Fruit fly (Drosophila melanogaster) whole organism, embryonic: ENCODE results near the gene Rab39.

Experiments
- ATbp ChIP-seq: fragments of 200-800 bp; sonication (Bioruptor generic); optimal IDR thresholded peaks from 2 replicates; lab custom pipeline; 2017; ENCODE audit warnings: missing biosample characterization, mild to moderate bottlenecking, missing genetic modification characterization, missing genetic modification reagents
- Ada2b ChIP-seq: fragments of 200-800 bp; sonication (Bioruptor generic); IDR thresholded peaks from 2 replicates; pipeline ENCODE4 v1.3.6; 2022; ENCODE audit warnings: missing biosample characterization, missing genetic modification characterization
- Adf1 ChIP-seq: fragments of 200-800 bp; sonication (Bioruptor generic); IDR thresholded peaks from 2 replicates; pipeline ENCODE4 v1.3.6; 2022; ENCODE audit warnings: missing biosample characterization, missing genetic modification characterization
- Bgb ChIP-seq: fragments of 200-800 bp; sonication (Bioruptor generic); IDR thresholded peaks from 2 replicates; pipeline ENCODE4 v1.3.6; 2022; ENCODE audit warnings: missing biosample characterization, missing genetic modification characterization; ENCODE audit not compliant: partially characterized antibody
- CG10147 ChIP-seq: fragments of 200-800 bp; sonication (Bioruptor generic); optimal IDR thresholded peaks from 2 replicates; lab custom pipeline; 2019; ENCODE audit warnings: missing biosample characterization, mild to moderate bottlenecking, missing genetic modification characterization, moderate library complexity
- CG14014 ChIP-seq: fragments of 200-800 bp; sonication (Bioruptor generic); IDR thresholded peaks from 2 replicates; pipeline ENCODE4 v1.3.6; 2022; ENCODE audit warnings: missing biosample characterization, missing genetic modification characterization
- CG16863 ChIP-seq: fragments of 200-800 bp; sonication (Bioruptor generic); optimal IDR thresholded peaks from 3 replicates; lab custom pipeline; 2016; ENCODE audit warnings: missing biosample characterization, missing genetic modification characterization
- CG17359 ChIP-seq: fragments of 200-800 bp; sonication (Bioruptor generic); optimal IDR thresholded peaks from 3 replicates; lab custom pipeline; 2018; ENCODE audit warnings: missing biosample characterization, mild to moderate bottlenecking, missing genetic modification characterization, moderate library complexity
- CG17802 ChIP-seq: fragments of 200-800 bp; sonication (Bioruptor generic); optimal IDR thresholded peaks from 2 replicates; lab custom pipeline; 2018; ENCODE audit warnings: missing biosample characterization, mild to moderate bottlenecking, missing genetic modification characterization, moderate library complexity
- CG18262 ChIP-seq: fragments of 200-800 bp; optimal IDR thresholded peaks from 3 replicates; lab custom pipeline; 2019; ENCODE audit warnings: missing biosample characterization, mild to moderate bottlenecking, missing genetic modification characterization, moderate library complexity
- CG2678 ChIP-seq: fragments of 200-800 bp; sonication (Bioruptor generic); optimal IDR thresholded peaks from 3 replicates; lab custom pipeline; 2019; ENCODE audit warnings: missing biosample characterization, mild to moderate bottlenecking, missing genetic modification characterization, moderate library complexity
- CG30403 ChIP-seq: fragments of 200-800 bp; sonication (Bioruptor generic); optimal IDR thresholded peaks from 3 replicates; lab custom pipeline; 2016; ENCODE audit warnings: missing biosample characterization, missing genetic modification characterization
- CG31441 ChIP-seq: fragments of 200-800 bp; sonication (Bioruptor generic); IDR thresholded peaks from 2 replicates; pipeline ENCODE4 v1.3.6; 2022; ENCODE audit warnings: missing biosample characterization, missing genetic modification characterization
- CG34376 ChIP-seq: fragments of 200-800 bp; sonication (Bioruptor generic); optimal IDR thresholded peaks from 2 replicates; lab custom pipeline; 2018; ENCODE audit warnings: missing biosample characterization, mild to moderate bottlenecking, missing genetic modification characterization
- CG3726 ChIP-seq: fragments of 200-800 bp; sonication (Bioruptor generic); IDR thresholded peaks from 3 replicates; pipeline ENCODE4, ENCODE4 v1.3.6; 2022; ENCODE audit warnings: missing biosample characterization, missing genetic modification characterization
- CG5180 ChIP-seq: fragments of 200-800 bp; sonication (Bioruptor generic); optimal IDR thresholded peaks from 3 replicates; lab custom pipeline; 2017; ENCODE audit warnings: missing biosample characterization, missing genetic modification characterization, mild to moderate bottlenecking, moderate library complexity, missing genetic modification reagents
- CG6813 ChIP-seq: fragments of 200-800 bp; sonication (Bioruptor generic); optimal IDR thresholded peaks from 2 replicates; lab custom pipeline; 2017; ENCODE audit warnings: missing biosample characterization, missing genetic modification characterization, mild to moderate bottlenecking, moderate library complexity, missing genetic modification reagents
- Chrac-16 ChIP-seq: fragments of 200-800 bp; sonication (Bioruptor generic); optimal IDR thresholded peaks from 3 replicates; lab custom pipeline; 2016; ENCODE audit warnings: missing biosample characterization, missing genetic modification characterization
- Deaf1 ChIP-seq: fragments of 200-800 bp; optimal IDR thresholded peaks from 3 replicates; lab custom pipeline; 2019; ENCODE audit warnings: missing biosample characterization, mild to moderate bottlenecking, missing genetic modification characterization, moderate library complexity
- Dref ChIP-seq: fragments of 200-800 bp; sonication (Bioruptor generic); IDR thresholded peaks from 2 replicates; pipeline ENCODE4 v1.3.6; 2022; ENCODE audit warnings: missing biosample characterization, missing genetic modification characterization
- E2f1 ChIP-seq: fragments of 200-800 bp; sonication (Bioruptor generic); IDR thresholded peaks from 2 replicates; pipeline ENCODE4 v1.3.6; 2022; ENCODE audit warnings: missing biosample characterization, missing genetic modification characterization
- ERR ChIP-seq: fragments of 200-800 bp; sonication (Bioruptor generic); optimal IDR thresholded peaks from 2 replicates; lab custom pipeline; 2016; ENCODE audit warnings: missing biosample characterization, missing genetic modification characterization
- Ets97D ChIP-seq: fragments of 200-800 bp; sonication (Bioruptor generic); optimal IDR thresholded peaks from 3 replicates; lab custom pipeline; 2016; ENCODE audit warnings: missing biosample characterization, missing genetic modification characterization
- Fer1 ChIP-seq: fragments of 200-800 bp; sonication (Bioruptor generic); optimal IDR thresholded peaks from 2 replicates; lab custom pipeline; 2017; ENCODE audit warnings: missing biosample characterization, mild to moderate bottlenecking, missing genetic modification characterization
- HLH3B ChIP-seq: fragments of 200-800 bp; sonication (Bioruptor generic); IDR thresholded peaks from 2 replicates; pipeline ENCODE4 v1.3.6; 2022; ENCODE audit warnings: missing biosample characterization, missing genetic modification characterization
- HLHmδ ChIP-seq: fragments of 200-800 bp; sonication (Bioruptor generic); optimal IDR thresholded peaks from 2 replicates; lab custom pipeline; 2018; ENCODE audit warnings: missing biosample characterization, mild to moderate bottlenecking, missing genetic modification characterization, moderate library complexity
- Kr ChIP-seq: fragments of 200-800 bp; sonication (Bioruptor generic); optimal IDR thresholded peaks from 2 replicates; lab custom pipeline; 2017; ENCODE audit warnings: missing biosample characterization, mild to moderate bottlenecking, missing genetic modification characterization
- MBD-R2 ChIP-seq: fragments of 200-800 bp; sonication (Bioruptor generic); IDR thresholded peaks from 2 replicates; pipeline ENCODE4 v1.3.6; 2022; ENCODE audit warnings: missing biosample characterization, missing genetic modification characterization
- MTF-1 ChIP-seq: fragments of 200-800 bp; sonication (Bioruptor generic); optimal IDR thresholded peaks from 2 replicates; lab custom pipeline; 2018; ENCODE audit warnings: missing biosample characterization, mild to moderate bottlenecking, missing genetic modification characterization, borderline replicate concordance
- Ravus ChIP-seq: fragments of 200-800 bp; sonication (Bioruptor generic); IDR thresholded peaks from 2 replicates; pipeline ENCODE4 v1.3.6; 2022; ENCODE audit warnings: missing biosample characterization, missing genetic modification characterization
- Six4 ChIP-seq: fragments of 200-800 bp; sonication (Bioruptor generic); optimal IDR thresholded peaks from 2 replicates; lab custom pipeline; 2016; ENCODE audit warnings: missing biosample characterization, missing genetic modification characterization
- Stat92E ChIP-seq, 3 experiments: fragments of >200 bp in 2 of 3; fragments of 200-800 bp in 1 of 3; sonication (Bioruptor generic) in 1 of 3; optimal IDR thresholded peaks; 2 replicates each; lab custom pipeline; 2017 to 2019; ENCODE audit warnings: missing biosample characterization in 3 of 3, missing genetic modification characterization in 3 of 3, mild to moderate bottlenecking in 1 of 3, moderate library complexity in 1 of 3
- ato ChIP-seq: fragments of 200-800 bp; sonication (Bioruptor generic); IDR thresholded peaks from 2 replicates; pipeline ENCODE4 v1.3.6; 2022; ENCODE audit warnings: missing biosample characterization, missing genetic modification characterization; ENCODE audit not compliant: partially characterized antibody
- crp ChIP-seq, 2 experiments: fragments of 200-800 bp; sonication (Bioruptor generic); optimal IDR thresholded peaks; 2 replicates in 1 of 2; 3 replicates in 1 of 2; lab custom pipeline; 2017; ENCODE audit warnings: missing biosample characterization in 2 of 2, missing genetic modification characterization in 2 of 2, mild to moderate bottlenecking in 1 of 2, moderate library complexity in 1 of 2
- dmrt99B ChIP-seq: fragments of 200-800 bp; sonication (Bioruptor generic); optimal IDR thresholded peaks from 2 replicates; lab custom pipeline; 2018; ENCODE audit warnings: missing biosample characterization, mild to moderate bottlenecking, missing genetic modification characterization, moderate library complexity
- dysf ChIP-seq: fragments of 200-800 bp; sonication (Bioruptor generic); IDR thresholded peaks from 3 replicates; pipeline ENCODE4 v1.3.6; 2022; ENCODE audit warnings: missing biosample characterization, missing genetic modification characterization
- emc ChIP-seq: fragments of 200-800 bp; sonication (Bioruptor generic); optimal IDR thresholded peaks from 2 replicates; lab custom pipeline; 2016; ENCODE audit warnings: missing biosample characterization, missing genetic modification characterization
- gfzf ChIP-seq: fragments of 200-800 bp; sonication (Bioruptor generic); optimal IDR thresholded peaks from 2 replicates; lab custom pipeline; 2016; ENCODE audit warnings: missing biosample characterization, mild to moderate bottlenecking, missing genetic modification characterization, moderate library complexity
- gsb-n ChIP-seq: fragments of 200-800 bp; sonication (Bioruptor generic); optimal IDR thresholded peaks from 3 replicates; lab custom pipeline; 2018; ENCODE audit warnings: missing biosample characterization, mild to moderate bottlenecking, missing genetic modification characterization
- ham ChIP-seq: fragments of 200-800 bp; sonication (Bioruptor generic); IDR thresholded peaks from 2 replicates; pipeline ENCODE4 v1.3.6; 2022; ENCODE audit warnings: missing biosample characterization, missing genetic modification characterization
- kah ChIP-seq: fragments of 200-800 bp; sonication (Bioruptor generic); optimal IDR thresholded peaks from 2 replicates; lab custom pipeline; 2018; ENCODE audit warnings: missing biosample characterization, mild to moderate bottlenecking, missing genetic modification characterization
- nerfin-2 ChIP-seq: fragments of 200-800 bp; sonication (Bioruptor generic); IDR thresholded peaks from 2 replicates; pipeline ENCODE4 v1.3.6; 2022; ENCODE audit warnings: missing biosample characterization, missing genetic modification characterization; ENCODE audit not compliant: partially characterized antibody
- rib ChIP-seq: fragments of 200-800 bp; sonication (Bioruptor generic); IDR thresholded peaks from 2 replicates; pipeline ENCODE4 v1.3.6; 2022; ENCODE audit warnings: missing biosample characterization, missing genetic modification characterization
- sens ChIP-seq: fragments of 200-800 bp; sonication (Bioruptor generic); peaks from one replicate; lab custom pipeline; 2016; ENCODE audit warnings: missing biosample characterization, missing genetic modification characterization
- sens-2 ChIP-seq: fragments of 200-800 bp; sonication (Bioruptor generic); IDR thresholded peaks from 2 replicates; pipeline ENCODE4 v1.3.6; 2022; ENCODE audit warnings: missing biosample characterization, missing genetic modification characterization
- sob ChIP-seq: fragments of 200-800 bp; sonication (Bioruptor generic); IDR thresholded peaks from 2 replicates; pipeline ENCODE4 v1.3.6; 2022; ENCODE audit warnings: missing biosample characterization, missing genetic modification characterization
- zen2 ChIP-seq: fragments of 200-800 bp; sonication (Bioruptor generic); IDR thresholded peaks from 3 replicates; pipeline ENCODE4 v1.3.6; 2022; ENCODE audit warnings: missing biosample characterization, missing genetic modification characterization; ENCODE audit not compliant: partially characterized antibody

Gene Rab39

DNA sequence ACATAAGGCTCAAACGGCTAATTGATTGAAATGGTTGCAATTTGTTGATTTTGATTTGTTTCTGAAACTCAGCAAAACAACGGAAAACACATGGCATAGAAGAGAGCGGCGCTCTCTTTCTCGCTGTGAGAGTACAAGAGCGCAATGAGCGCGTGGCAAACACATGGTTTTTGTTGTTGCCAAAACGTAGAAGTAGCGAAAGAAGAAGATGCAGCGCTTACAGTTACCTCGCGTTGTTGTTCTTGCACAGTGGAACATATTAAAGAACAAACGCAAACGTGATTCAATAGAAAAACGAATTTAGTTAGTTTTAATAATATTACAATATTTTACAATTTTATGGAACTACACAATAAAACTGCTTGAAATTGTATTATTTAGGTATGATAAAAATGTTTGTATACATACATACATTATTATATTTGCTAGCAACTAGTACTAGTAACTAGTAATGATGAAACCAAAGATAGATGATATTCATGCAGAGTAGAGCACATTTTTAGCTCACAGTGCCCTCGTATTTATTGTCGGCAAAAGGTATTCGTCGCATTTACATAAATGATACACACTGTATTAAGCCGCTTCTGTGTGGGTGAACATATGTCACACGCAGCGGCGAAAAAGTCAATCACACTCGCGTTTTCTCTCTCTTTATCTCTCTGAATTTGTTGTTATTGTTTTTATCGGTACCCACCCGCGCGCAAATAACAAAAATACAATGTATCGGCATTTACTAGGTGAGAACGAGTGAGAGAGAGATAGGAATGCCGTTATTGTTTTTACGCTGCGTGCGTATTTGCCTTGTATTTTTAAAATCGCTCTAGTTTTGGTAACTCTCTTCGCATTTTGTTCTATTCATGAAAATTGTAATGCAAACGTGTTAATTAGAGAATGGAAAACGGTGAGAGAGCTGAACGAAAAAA, 29.3 kb upstream of the Rab39 start (continued):
- TF ChIP-seq E2f1 (GFP tag; lab: Robert Waterston, UW) (peak; percentile 85), Stat92E (GFP tag; optimal IDR thresholded peaks at IDR 0.05; lab: Kevin White, UChicago) (peak in 1 of 3 experiments; percentile 71), Kr (GFP tag; lab: Kevin White, UChicago) (peak; percentile 52), sens (peak; percentile 97), CG5180 (GFP tag; lab: Kevin White, UChicago) (peak; percentile 86), Deaf1 (tag; lab: Kevin White, UChicago) (peak; percentile 83), gsb-n (tag; lab: Kevin White, UChicago) (peak; percentile 91), Ravus (GFP tag; lab: Robert Waterston, UW) (peak; percentile 61), Dref (no peak), CG18262 (peak; percentile 98), HLH3B (GFP tag; lab: Robert Waterston, UW) (peak; percentile 70), dmrt99B (tag; lab: Kevin White, UChicago) (peak; percentile 97), Chrac-16 (GFP tag; lab: Kevin White, UChicago) (peak; percentile 93), CG34376 (GFP tag; lab: Kevin White, UChicago) (peak; percentile 85), HLHmδ (GFP tag; lab: Kevin White, UChicago) (peak; percentile 32), CG14014 (peak; percentile 86), Six4 (GFP tag; lab: Kevin White, UChicago) (peak; percentile 89), CG17359 (tag; lab: Kevin White, UChicago) (peak; percentile 92), gfzf (GFP tag; lab: Kevin White, UChicago) (no peak), ERR (GFP tag; lab: Kevin White, UChicago) (peak; percentile 45), kah (GFP tag; lab: Kevin White, UChicago) (peak; percentile 70), ATbp (peak; percentile 92), rib (0 out of 2 replicates have a peak, but pooled peaks have one; percentile 52), Ada2b (GFP tag; lab: Robert Waterston, UW) (peak; percentile 82), CG16863 (peak; percentile 78), sens-2 (GFP tag; lab: Robert Waterston, UW) (0 out of 2 replicates have a peak, but pooled peaks have one; percentile 15), nerfin-2 (GFP tag; lab: Robert Waterston, UW) (no peak), CG31441 (GFP tag; lab: Robert Waterston, UW) (peak; percentile 98), Adf1 (GFP tag; lab: Robert Waterston, UW) (peak; percentile 2; the same call in 1 of the 2 replicates), zen2 (GFP tag; lab: Robert Waterston, UW) (no peak), Fer1 (GFP tag; lab: Kevin White, UChicago) (peak; percentile 95), MBD-R2 (GFP tag; lab: Robert Waterston, UW) (peak; percentile 53), CG3726 (GFP tag; lab: Robert Waterston, UW) (peak; percentile 78; the same call in 2 of the 3 replicates), MTF-1 (GFP tag; lab: Kevin White, UChicago) (peak; percentile 69), CG17802 (tag; lab: Kevin White, UChicago) (peak; percentile 62), CG30403 (peak; percentile 97), Ets97D (GFP tag; lab: Kevin White, UChicago) (peak; percentile 44), emc (GFP tag; lab: Kevin White, UChicago) (peak; percentile 49), dysf (peak; percentile 94), sob (GFP tag; lab: Robert Waterston, UW) (peak; percentile 85), CG6813 (GFP tag; lab: Kevin White, UChicago) (peak; percentile 87), CG2678 (tag; lab: Kevin White, UChicago) (peak; percentile 98), crp (GFP tag; optimal IDR thresholded peaks at IDR 0.05; lab: Kevin White, UChicago) (peak; percentile 3 to 58), ham (peak; percentile 66; the same call in 1 of the 2 replicates), CG10147 (GFP tag; lab: Kevin White, UChicago) (peak; percentile 94), ato (GFP tag; lab: Robert Waterston, UW) (no peak), Bgb (GFP tag; lab: Robert Waterston, UW) (no peak)
